Fruit fly (Drosophila melanogaster): ENCODE measurements around the gene Grp170.

Grp170 gene

DNA sequence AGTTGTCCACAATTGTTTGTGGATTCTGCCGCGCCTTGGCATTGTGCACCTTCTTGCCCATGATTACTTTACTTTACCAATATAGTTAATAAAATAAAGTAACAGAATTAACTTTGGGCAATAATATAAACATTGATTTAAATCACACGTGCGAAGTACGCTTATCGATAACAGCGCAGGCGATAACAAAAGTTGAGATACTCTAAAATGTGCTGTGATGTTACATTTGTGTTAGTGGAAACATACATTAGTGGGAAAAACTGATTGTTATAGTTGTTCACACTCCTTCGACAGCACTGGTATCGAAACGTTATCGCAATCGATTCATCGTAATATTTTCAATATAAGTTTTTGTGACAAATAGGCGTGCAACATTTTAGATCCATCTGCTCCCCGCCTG lies 33.0 kb downstream of the Grp170 start, which contains the start of gene kz (continued):
- TF ChIP-seq E2f1 (GFP tag; IDR thresholded peaks at IDR 0.05) = no peak
- no peak for TF ChIP-seq sima (GFP tag; optimal IDR thresholded peaks at IDR 0.05)
- no peak for TF ChIP-seq Six4 (GFP tag; optimal IDR thresholded peaks at IDR 0.05)
- peak; percentile 67 for TF ChIP-seq CG14710 (tag; optimal IDR thresholded peaks at IDR 0.05)
- TF ChIP-seq gt (GFP tag; IDR thresholded peaks at IDR 0.05) = no peak
- TF ChIP-seq CG17612 (GFP tag; IDR thresholded peaks at IDR 0.05) = no peak
- no peak for TF ChIP-seq CG11696 (GFP tag; IDR thresholded peaks at IDR 0.05)
- no peak for TF ChIP-seq CG5245 (GFP tag; optimal IDR thresholded peaks at IDR 0.05)
- no peak for TF ChIP-seq jumu (GFP tag; optimal IDR thresholded peaks at IDR 0.05)
- TF ChIP-seq CG9609 (GFP tag; optimal IDR thresholded peaks at IDR 0.05) = no peak
- TF ChIP-seq bsh (GFP tag; optimal IDR thresholded peaks at IDR 0.05) = no peak
- TF ChIP-seq dan (GFP tag; IDR thresholded peaks at IDR 0.05) = no peak
- no peak for TF ChIP-seq CG8281 (tag; optimal IDR thresholded peaks at IDR 0.05)
- no peak for TF ChIP-seq tin (GFP tag; optimal IDR thresholded peaks at IDR 0.05)
- peak; percentile 64 for TF ChIP-seq E2f2 (GFP tag; IDR thresholded peaks at IDR 0.05)
- TF ChIP-seq CG8388 (GFP tag; optimal IDR thresholded peaks at IDR 0.05) = no peak
- TF ChIP-seq cato (GFP tag; optimal IDR thresholded peaks at IDR 0.05; ENCODE audit: borderline replicate concordance) = no peak
- TF ChIP-seq ato (GFP tag; IDR thresholded peaks at IDR 0.05; ENCODE audit: partially characterized antibody) = peak; percentile 97
- no peak for TF ChIP-seq tio (GFP tag; optimal IDR thresholded peaks at IDR 0.05)
- no peak for TF ChIP-seq Dip3 (GFP tag; optimal IDR thresholded peaks at IDR 0.05)
- TF ChIP-seq CG2120 (GFP tag; optimal IDR thresholded peaks at IDR 0.05) = no peak
- TF ChIP-seq chn (GFP tag; optimal IDR thresholded peaks at IDR 0.05) = no peak
- no peak for TF ChIP-seq fu2 (GFP tag; optimal IDR thresholded peaks at IDR 0.05)
- TF ChIP-seq Hr51 (GFP tag; optimal IDR thresholded peaks at IDR 0.05) = no peak
- peak; percentile 77 for TF ChIP-seq Doc3 (GFP tag; IDR thresholded peaks at IDR 0.05; ENCODE audit: partially characterized antibody)
- TF ChIP-seq Elba2 (GFP tag; optimal IDR thresholded peaks at IDR 0.05) = no peak
- peak; percentile 75 for TF ChIP-seq unc-4 (GFP tag; IDR thresholded peaks at IDR 0.05; ENCODE audit: partially characterized antibody)
- no peak for TF ChIP-seq nau (GFP tag; optimal IDR thresholded peaks at IDR 0.05)
- TF ChIP-seq Atf6 (GFP tag; IDR thresholded peaks at IDR 0.05) = no peak
- peak; percentile 77 for TF ChIP-seq Med (GFP tag)
- TF ChIP-seq exex (tag; optimal IDR thresholded peaks at IDR 0.05) = no peak
- no peak for TF ChIP-seq CG31388 (GFP tag; optimal IDR thresholded peaks at IDR 0.05)
- no peak for TF ChIP-seq Gug (GFP tag; IDR thresholded peaks at IDR 0.05)
- no peak for TF ChIP-seq sim (GFP tag; IDR thresholded peaks at IDR 0.05)
- TF ChIP-seq p53 (GFP tag; optimal IDR thresholded peaks at IDR 0.05) = no peak
- TF ChIP-seq CG13424 (tag; optimal IDR thresholded peaks at IDR 0.05) = no peak
- TF ChIP-seq CG8765 (GFP tag; IDR thresholded peaks at IDR 0.05) = no peak
- no peak for TF ChIP-seq CG17359 (tag; optimal IDR thresholded peaks at IDR 0.05)
- TF ChIP-seq CG11723 (GFP tag; optimal IDR thresholded peaks at IDR 0.05) = no peak
- TF ChIP-seq Atf3 (GFP tag; optimal IDR thresholded peaks at IDR 0.05) = no peak
- TF ChIP-seq vnd (GFP tag; IDR thresholded peaks at IDR 0.05; ENCODE audit: partially characterized antibody) = peak; percentile 95
- peak; percentile 100 for TF ChIP-seq nerfin-2 (GFP tag; IDR thresholded peaks at IDR 0.05; ENCODE audit: partially characterized antibody)
- no peak for TF ChIP-seq salm (tag; optimal IDR thresholded peaks at IDR 0.05)
- no peak for TF ChIP-seq CG7928 (GFP tag; optimal IDR thresholded peaks at IDR 0.05)
- TF ChIP-seq tll (GFP tag; optimal IDR thresholded peaks at IDR 0.05) = no peak
- no peak for TF ChIP-seq CG10959 (GFP tag; IDR thresholded peaks at IDR 0.05)
- TF ChIP-seq CG9797 (GFP tag; optimal IDR thresholded peaks at IDR 0.05) = peak; percentile 45
- TF ChIP-seq CG30020 (tag; optimal IDR thresholded peaks at IDR 0.05) = peak; percentile 94
- peak; percentile 93 for TF ChIP-seq CG16813 (GFP tag; IDR thresholded peaks at IDR 0.05; ENCODE audit: partially characterized antibody)
- TF ChIP-seq CG3726 (GFP tag; IDR thresholded peaks at IDR 0.05) = no peak
- TF ChIP-seq Scr (GFP tag; IDR thresholded peaks at IDR 0.05; ENCODE audit: partially characterized antibody) = peak; percentile 85

Measured in whole organism, embryonic.